Fruit fly (Drosophila melanogaster) whole organism, embryonic: Measurements from ENCODE around the gene CG43448.

Experiments
- Abd-B ChIP-seq: fragments of 200-800 bp; sonication (Bioruptor generic); optimal IDR thresholded peaks from 2 replicates; lab custom pipeline; 2018; ENCODE audit warnings: missing biosample characterization, mild to moderate bottlenecking, missing genetic modification characterization, moderate library complexity
- BEAF-32 ChIP-seq: fragments of 200-800 bp; sonication (Bioruptor generic); optimal IDR thresholded peaks from 3 replicates; lab custom pipeline; 2017; ENCODE audit warnings: missing biosample characterization, missing genetic modification characterization, mild to moderate bottlenecking, moderate library complexity, missing genetic modification reagents
- CG10959 ChIP-seq: fragments of 200-800 bp; sonication (Bioruptor generic); IDR thresholded peaks from 2 replicates; pipeline ENCODE4 v1.3.6; 2022; ENCODE audit warnings: missing biosample characterization, missing genetic modification characterization
- CG11247 ChIP-seq: fragments of 200-800 bp; sonication (Bioruptor generic); IDR thresholded peaks from 2 replicates; pipeline ENCODE4 v1.3.6; 2022; ENCODE audit warnings: missing biosample characterization, missing genetic modification characterization
- CG11695 ChIP-seq: fragments of 200-800 bp; sonication (Bioruptor generic); IDR thresholded peaks from 3 replicates; pipeline ENCODE4 v1.3.6; 2022; ENCODE audit warnings: missing biosample characterization, missing genetic modification characterization
- CG11696 ChIP-seq: fragments of 200-800 bp; sonication (Bioruptor generic); IDR thresholded peaks from 2 replicates; pipeline ENCODE4 v1.3.6; 2022; ENCODE audit warnings: missing biosample characterization, missing genetic modification characterization
- CG12155 ChIP-seq: fragments of 200-800 bp; sonication (Bioruptor generic); optimal IDR thresholded peaks from 3 replicates; lab custom pipeline; 2016; ENCODE audit warnings: missing biosample characterization, missing genetic modification characterization
- CG1233 ChIP-seq: fragments of 200-800 bp; sonication (Bioruptor generic); optimal IDR thresholded peaks from 4 replicates; lab custom pipeline; 2018; ENCODE audit warnings: missing biosample characterization, mild to moderate bottlenecking, missing genetic modification characterization
- CG13287 ChIP-seq: fragments of 200-800 bp; sonication (Bioruptor generic); IDR thresholded peaks from 2 replicates; pipeline ENCODE4 v1.3.6; 2022; ENCODE audit warnings: missing biosample characterization, missing genetic modification characterization; ENCODE audit not compliant: partially characterized antibody
- CG13424 ChIP-seq: fragments of 200-800 bp; sonication (Bioruptor generic); optimal IDR thresholded peaks from 2 replicates; lab custom pipeline; 2019; ENCODE audit warnings: missing biosample characterization, mild to moderate bottlenecking, missing genetic modification characterization, moderate library complexity
- CG13624 ChIP-seq: fragments of 200-800 bp; sonication (Bioruptor generic); optimal IDR thresholded peaks from 2 replicates; lab custom pipeline; 2016; ENCODE audit warnings: missing biosample characterization, missing genetic modification characterization
- CG14014 ChIP-seq: fragments of 200-800 bp; sonication (Bioruptor generic); IDR thresholded peaks from 2 replicates; pipeline ENCODE4 v1.3.6; 2022; ENCODE audit warnings: missing biosample characterization, missing genetic modification characterization
- CG14965 ChIP-seq: fragments of 200-800 bp; sonication (Bioruptor generic); optimal IDR thresholded peaks from 2 replicates; lab custom pipeline; 2016; ENCODE audit warnings: missing biosample characterization, missing genetic modification characterization, borderline replicate concordance
- CG15073 ChIP-seq: fragments of 200-800 bp; sonication (Bioruptor generic); optimal IDR thresholded peaks from 2 replicates; lab custom pipeline; 2016; ENCODE audit warnings: missing biosample characterization, missing genetic modification characterization
- CG16813 ChIP-seq: fragments of 200-800 bp; sonication (Bioruptor generic); IDR thresholded peaks from 3 replicates; pipeline ENCODE4 v1.3.6; 2022; ENCODE audit warnings: missing biosample characterization, missing genetic modification characterization; ENCODE audit not compliant: partially characterized antibody
- CG16815 ChIP-seq: fragments of 200-800 bp; sonication (Bioruptor generic); optimal IDR thresholded peaks from 3 replicates; lab custom pipeline; 2017; ENCODE audit warnings: missing biosample characterization, mild to moderate bottlenecking, missing genetic modification characterization
- CG17829 ChIP-seq: fragments of 200-800 bp; optimal IDR thresholded peaks from 2 replicates; lab custom pipeline; 2019; ENCODE audit warnings: missing biosample characterization, mild to moderate bottlenecking, missing genetic modification characterization, moderate library complexity
- CG2116 ChIP-seq: fragments of 200-800 bp; sonication (Bioruptor generic); optimal IDR thresholded peaks from 3 replicates; lab custom pipeline; 2018; ENCODE audit warnings: missing biosample characterization, mild to moderate bottlenecking, missing genetic modification characterization
- CG2120 ChIP-seq: fragments of 200-800 bp; sonication (Bioruptor generic); optimal IDR thresholded peaks from 3 replicates; lab custom pipeline; 2016; ENCODE audit warnings: missing biosample characterization, missing genetic modification characterization
- CG2199 ChIP-seq: fragments of 200-800 bp; sonication (Bioruptor generic); IDR thresholded peaks from 3 replicates; pipeline ENCODE4 v1.3.6; 2022; ENCODE audit warnings: missing biosample characterization, missing genetic modification characterization
- CG33557 ChIP-seq: fragments of 200-800 bp; sonication (Bioruptor generic); optimal IDR thresholded peaks from 2 replicates; lab custom pipeline; 2019; ENCODE audit warnings: missing biosample characterization, mild to moderate bottlenecking, missing genetic modification characterization, moderate library complexity
- CG3726 ChIP-seq: fragments of 200-800 bp; sonication (Bioruptor generic); IDR thresholded peaks from 3 replicates; pipeline ENCODE4, ENCODE4 v1.3.6; 2022; ENCODE audit warnings: missing biosample characterization, missing genetic modification characterization
- CG6272 ChIP-seq: fragments of 200-800 bp; sonication (Bioruptor generic); IDR thresholded peaks from 2 replicates; pipeline ENCODE4 v1.3.6; 2022; ENCODE audit warnings: missing biosample characterization, missing genetic modification characterization
- CG9215 ChIP-seq: fragments of 200-800 bp; sonication (Bioruptor generic); IDR thresholded peaks from 2 replicates; pipeline ENCODE4 v1.3.6; 2022; ENCODE audit warnings: missing biosample characterization, missing genetic modification characterization
- Doc3 ChIP-seq: fragments of 200-800 bp; sonication (Bioruptor generic); IDR thresholded peaks from 3 replicates; pipeline ENCODE4 v1.3.6; 2022; ENCODE audit warnings: missing biosample characterization, missing genetic modification characterization; ENCODE audit not compliant: partially characterized antibody
- Eip74EF ChIP-seq, 2 experiments: fragments of 200-800 bp in 1 of 2; fragments of >200 bp in 1 of 2; sonication (Bioruptor generic) in 1 of 2; optimal IDR thresholded peaks; 2 replicates each; lab custom pipeline; 2017 to 2019; ENCODE audit warnings: missing biosample characterization in 2 of 2, missing genetic modification characterization in 2 of 2, mild to moderate bottlenecking in 1 of 2, moderate library complexity in 1 of 2
- Ets65A ChIP-seq: fragments of 200-800 bp; sonication (Bioruptor generic); peaks from one replicate; lab custom pipeline; 2016; ENCODE audit warnings: missing biosample characterization, missing genetic modification characterization
- Nf-YC ChIP-seq: fragments of 200-800 bp; optimal IDR thresholded peaks from 3 replicates; lab custom pipeline; 2019; ENCODE audit warnings: missing biosample characterization, mild to moderate bottlenecking, missing genetic modification characterization, moderate library complexity
- Rfx ChIP-seq: fragments of 200-800 bp; sonication (Bioruptor generic); IDR thresholded peaks from 2 replicates; pipeline ENCODE4 v1.3.6; 2022; ENCODE audit warnings: missing biosample characterization, missing genetic modification characterization
- Sox102F ChIP-seq: fragments of 200-800 bp; sonication (Bioruptor generic); optimal IDR thresholded peaks from 2 replicates; lab custom pipeline; 2018; ENCODE audit warnings: missing biosample characterization, mild to moderate bottlenecking, missing genetic modification characterization, moderate library complexity
- TFAM ChIP-seq: fragments of 200-800 bp; sonication (Bioruptor generic); optimal IDR thresholded peaks from 2 replicates; lab custom pipeline; 2017; ENCODE audit warnings: missing biosample characterization, missing genetic modification characterization, inconsistent platforms
- YL-1 ChIP-seq: fragments of 200-800 bp; sonication (Bioruptor generic); optimal IDR thresholded peaks from 3 replicates; lab custom pipeline; 2017; ENCODE audit warnings: missing biosample characterization, mild to moderate bottlenecking, missing genetic modification characterization
- al ChIP-seq: fragments of 200-800 bp; sonication (Bioruptor generic); IDR thresholded peaks from 2 replicates; pipeline ENCODE4 v1.3.6; 2022; ENCODE audit warnings: missing biosample characterization, missing genetic modification characterization
- chn ChIP-seq: fragments of 200-800 bp; sonication (Bioruptor generic); optimal IDR thresholded peaks from 2 replicates; lab custom pipeline; 2016; ENCODE audit warnings: missing biosample characterization, missing genetic modification characterization
- crol ChIP-seq: fragments of 200-800 bp; sonication (Bioruptor generic); IDR thresholded peaks from 2 replicates; pipeline ENCODE4 v1.3.6; 2022; ENCODE audit warnings: missing biosample characterization, missing genetic modification characterization
- cwo ChIP-seq: fragments of 200-800 bp; sonication (Bioruptor generic); optimal IDR thresholded peaks from 3 replicates; lab custom pipeline; 2017; ENCODE audit warnings: missing biosample characterization, missing genetic modification characterization, mild to moderate bottlenecking, moderate library complexity, missing genetic modification reagents
- en ChIP-seq: fragments of 200-800 bp; sonication (Bioruptor generic); optimal IDR thresholded peaks from 2 replicates; lab custom pipeline; 2016; ENCODE audit warnings: missing biosample characterization, missing genetic modification characterization
- eve ChIP-seq, 2 experiments: fragments of >200 bp; optimal IDR thresholded peaks; 2 replicates each; lab custom pipeline; 2017; ENCODE audit warnings: missing biosample characterization in 2 of 2, missing genetic modification characterization in 2 of 2
- fu2 ChIP-seq: fragments of 200-800 bp; sonication (Bioruptor generic); optimal IDR thresholded peaks from 2 replicates; lab custom pipeline; 2016; ENCODE audit warnings: missing biosample characterization, missing genetic modification characterization
- hbn ChIP-seq: fragments of 200-800 bp; sonication (Bioruptor generic); IDR thresholded peaks from 2 replicates; pipeline ENCODE4 v1.3.6; 2022; ENCODE audit warnings: missing biosample characterization, missing genetic modification characterization; ENCODE audit not compliant: partially characterized antibody
- her ChIP-seq: fragments of 200-800 bp; sonication (Bioruptor generic); optimal IDR thresholded peaks from 2 replicates; lab custom pipeline; 2016; ENCODE audit warnings: missing biosample characterization, missing genetic modification characterization
- hth ChIP-seq: fragments of >200 bp; optimal IDR thresholded peaks from 2 replicates; lab custom pipeline; 2017; ENCODE audit warnings: inconsistent platforms
- knrl ChIP-seq: fragments of 200-800 bp; sonication (Bioruptor generic); IDR thresholded peaks from 3 replicates; pipeline ENCODE4 v1.3.6; 2022; ENCODE audit warnings: missing biosample characterization, missing genetic modification characterization; ENCODE audit not compliant: partially characterized antibody
- row ChIP-seq: fragments of 200-800 bp; sonication (Bioruptor generic); IDR thresholded peaks from 3 replicates; pipeline ENCODE4 v1.3.6; 2022; ENCODE audit warnings: missing biosample characterization, missing genetic modification characterization
- salm ChIP-seq: fragments of 200-800 bp; sonication (Bioruptor generic); optimal IDR thresholded peaks from 2 replicates; lab custom pipeline; 2018; ENCODE audit warnings: missing biosample characterization, mild to moderate bottlenecking, missing genetic modification characterization
- slou ChIP-seq: fragments of 200-800 bp; sonication (Bioruptor generic); optimal IDR thresholded peaks from 3 replicates; lab custom pipeline; 2016; ENCODE audit warnings: missing biosample characterization, missing genetic modification characterization
- zen ChIP-seq: fragments of 200-800 bp; sonication (Bioruptor generic); optimal IDR thresholded peaks from 3 replicates; lab custom pipeline; 2018; ENCODE audit warnings: missing biosample characterization, mild to moderate bottlenecking, missing genetic modification characterization, moderate library complexity

Gene CG43448

dm6 chr3R:30245739-30246589 lies 8.4 kb upstream of the CG43448 start:
- TF ChIP-seq Ets65A (GFP tag; lab: Kevin White, UChicago) (peak; percentile 91), CG1233 (GFP tag; lab: Kevin White, UChicago) (no peak)

- TF ChIP-seq CG6272 (GFP tag; lab: Robert Waterston, UW) (no peak), Eip74EF (GFP tag; optimal IDR thresholded peaks at IDR 0.05; lab: Kevin White, UChicago) (peak in 1 of 2 experiments; percentile 81), CG12155 (GFP tag; lab: Kevin White, UChicago) (no peak), CG2120 (no peak), chn (GFP tag; lab: Kevin White, UChicago) (no peak), CG11696 (GFP tag; lab: Robert Waterston, UW) (no peak), CG9215 (GFP tag; lab: Robert Waterston, UW) (no peak), fu2 (GFP tag; lab: Kevin White, UChicago) (no peak), zen (tag; lab: Kevin White, UChicago) (no peak), BEAF-32 (no peak), eve (GFP tag; optimal IDR thresholded peaks at IDR 0.05; lab: Kevin White, UChicago) (no peak), Doc3 (no peak), CG15073 (GFP tag; lab: Kevin White, UChicago) (no peak), Rfx (no peak), slou (GFP tag; lab: Kevin White, UChicago) (no peak), CG11247 (GFP tag; lab: Robert Waterston, UW) (no peak), en (GFP tag; lab: Kevin White, UChicago) (no peak), CG16813 (GFP tag; lab: Robert Waterston, UW) (no peak), hth (lab: Kevin White, UChicago) (no peak), TFAM (GFP tag; lab: Kevin White, UChicago) (no peak), Sox102F (GFP tag; lab: Kevin White, UChicago) (no peak), CG13424 (tag; lab: Kevin White, UChicago) (no peak), CG3726 (GFP tag; lab: Robert Waterston, UW) (no peak), row (no peak), CG33557 (GFP tag; lab: Kevin White, UChicago) (peak; percentile 46), CG13287 (GFP tag; lab: Robert Waterston, UW) (peak; percentile 34; the same call in 1 of the 2 replicates), CG11695 (GFP tag; lab: Robert Waterston, UW) (no peak), salm (tag; lab: Kevin White, UChicago) (no peak), hbn (no peak), her (GFP tag; lab: Kevin White, UChicago) (no peak), Nf-YC (no peak), YL-1 (GFP tag; lab: Kevin White, UChicago) (no peak), al (GFP tag; lab: Robert Waterston, UW) (no peak), cwo (GFP tag; lab: Kevin White, UChicago) (no peak), CG17829 (tag; lab: Kevin White, UChicago) (no peak), knrl (no peak), CG13624 (GFP tag; lab: Kevin White, UChicago) (no peak), crol (GFP tag; lab: Robert Waterston, UW) (no peak), CG14965 (GFP tag; lab: Kevin White, UChicago) (no peak), CG2199 (no peak), CG10959 (GFP tag; lab: Robert Waterston, UW) (no peak), Abd-B (GFP tag; lab: Kevin White, UChicago) (no peak), CG16815 (GFP tag; lab: Kevin White, UChicago) (no peak), CG14014 (GFP tag; lab: Robert Waterston, UW) (no peak), CG2116 (GFP tag; lab: Kevin White, UChicago) (no peak)
Measured at dm6 chr3R:30243262-30243815, 5.8 kb upstream of the CG43448 start, which contains the start of gene CG9737. Gene CG9737, minus strand, starts transcription at chr3R:30243312.
